Fruit fly (Drosophila melanogaster) whole organism, embryonic: ENCODE data around the gene Gr39a.
A peak's percentile ranks its signal among the peaks of the same experiment; 100 is the strongest.

Experiments used
- Asciz ChIP-seq: fragments of 200-800 bp; sonication (Bioruptor generic); optimal IDR thresholded peaks from 2 replicates; lab custom pipeline; 2017; ENCODE audit warnings: missing biosample characterization, mild to moderate bottlenecking, missing genetic modification characterization, missing genetic modification reagents
- Atf3 ChIP-seq: fragments of 200-800 bp; sonication (Bioruptor generic); optimal IDR thresholded peaks from 3 replicates; lab custom pipeline; 2016; ENCODE audit warnings: missing biosample characterization, missing genetic modification characterization
- B-H2 ChIP-seq: fragments of 200-800 bp; sonication (Bioruptor generic); optimal IDR thresholded peaks from 2 replicates; lab custom pipeline; 2018; ENCODE audit warnings: missing biosample characterization, mild to moderate bottlenecking, missing genetic modification characterization
- Blimp-1 ChIP-seq: fragments of 200-800 bp; sonication (Bioruptor generic); optimal IDR thresholded peaks from 3 replicates; lab custom pipeline; 2018; ENCODE audit warnings: missing biosample characterization, missing genetic modification characterization, mild to moderate bottlenecking, moderate library complexity, missing genetic modification reagents
- CG12155 ChIP-seq: fragments of 200-800 bp; sonication (Bioruptor generic); optimal IDR thresholded peaks from 3 replicates; lab custom pipeline; 2016; ENCODE audit warnings: missing biosample characterization, missing genetic modification characterization
- CG12219 ChIP-seq: fragments of 200-800 bp; sonication (Bioruptor generic); optimal IDR thresholded peaks from 3 replicates; lab custom pipeline; 2018; ENCODE audit warnings: missing biosample characterization, mild to moderate bottlenecking, missing genetic modification characterization
- CG14014 ChIP-seq: fragments of 200-800 bp; sonication (Bioruptor generic); IDR thresholded peaks from 2 replicates; pipeline ENCODE4 v1.3.6; 2022; ENCODE audit warnings: missing biosample characterization, missing genetic modification characterization
- CG14441 ChIP-seq: fragments of 200-800 bp; sonication (Bioruptor generic); IDR thresholded peaks from 2 replicates; pipeline ENCODE4 v1.3.6; 2022; ENCODE audit warnings: missing biosample characterization, missing genetic modification characterization
- CG16863 ChIP-seq: fragments of 200-800 bp; sonication (Bioruptor generic); optimal IDR thresholded peaks from 3 replicates; lab custom pipeline; 2016; ENCODE audit warnings: missing biosample characterization, missing genetic modification characterization
- CG17186 ChIP-seq: fragments of 200-800 bp; sonication (Bioruptor generic); optimal IDR thresholded peaks from 3 replicates; lab custom pipeline; 2017; ENCODE audit warnings: missing biosample characterization, missing genetic modification reagents, missing genetic modification characterization
- CG17328 ChIP-seq: fragments of 200-800 bp; sonication (Bioruptor generic); IDR thresholded peaks from 2 replicates; pipeline ENCODE4 v1.3.6; 2022; ENCODE audit warnings: missing biosample characterization, missing genetic modification characterization
- CG17359 ChIP-seq: fragments of 200-800 bp; sonication (Bioruptor generic); optimal IDR thresholded peaks from 3 replicates; lab custom pipeline; 2018; ENCODE audit warnings: missing biosample characterization, mild to moderate bottlenecking, missing genetic modification characterization, moderate library complexity
- CG17568 ChIP-seq: fragments of 200-800 bp; sonication (Bioruptor generic); optimal IDR thresholded peaks from 2 replicates; lab custom pipeline; 2018; ENCODE audit warnings: missing biosample characterization, mild to moderate bottlenecking, missing genetic modification characterization, moderate library complexity
- CG17912 ChIP-seq: fragments of 200-800 bp; sonication (Bioruptor generic); optimal IDR thresholded peaks from 2 replicates; lab custom pipeline; 2018; ENCODE audit warnings: missing biosample characterization, mild to moderate bottlenecking, missing genetic modification characterization
- CG1832 ChIP-seq: fragments of 200-800 bp; sonication (Bioruptor generic); optimal IDR thresholded peaks from 2 replicates; lab custom pipeline; 2017; ENCODE audit warnings: missing biosample characterization, mild to moderate bottlenecking, missing genetic modification characterization, inconsistent platforms
- CG18476 ChIP-seq: fragments of 200-800 bp; sonication (Bioruptor generic); optimal IDR thresholded peaks from 2 replicates; lab custom pipeline; 2016; ENCODE audit warnings: missing biosample characterization, mild to moderate bottlenecking, missing genetic modification characterization
- CG2129 ChIP-seq: fragments of 200-800 bp; sonication (Bioruptor generic); IDR thresholded peaks from 2 replicates; pipeline ENCODE4 v1.3.6; 2022; ENCODE audit warnings: missing biosample characterization, missing genetic modification characterization; ENCODE audit not compliant: partially characterized antibody
- CG4404 ChIP-seq: fragments of 200-800 bp; sonication (Bioruptor generic); IDR thresholded peaks from 2 replicates; pipeline ENCODE4 v1.3.6; 2022; ENCODE audit warnings: missing biosample characterization, missing genetic modification characterization
- CG4617 ChIP-seq: fragments of 200-800 bp; sonication (Bioruptor generic); optimal IDR thresholded peaks from 3 replicates; lab custom pipeline; 2016; ENCODE audit warnings: missing biosample characterization, missing genetic modification characterization, borderline replicate concordance
- CG4730 ChIP-seq: fragments of 200-800 bp; sonication (Bioruptor generic); IDR thresholded peaks from 2 replicates; pipeline ENCODE4 v1.3.6; 2022; ENCODE audit warnings: missing biosample characterization, missing genetic modification characterization
- CG6654 ChIP-seq: fragments of 200-800 bp; sonication (Bioruptor generic); optimal IDR thresholded peaks from 2 replicates; lab custom pipeline; 2017; ENCODE audit warnings: missing biosample characterization, mild to moderate bottlenecking, missing genetic modification characterization
- CG8944 ChIP-seq: fragments of 200-800 bp; sonication (Bioruptor generic); optimal IDR thresholded peaks from 3 replicates; lab custom pipeline; 2016; ENCODE audit warnings: missing biosample characterization, missing genetic modification characterization
- Dfd ChIP-seq, 2 experiments: fragments of >200 bp; optimal IDR thresholded peaks; 2 replicates each; lab custom pipeline; 2017; ENCODE audit warnings: missing biosample characterization in 2 of 2, missing genetic modification characterization in 2 of 2
- Doc2 ChIP-seq: fragments of 200-800 bp; sonication (Bioruptor generic); IDR thresholded peaks from 2 replicates; pipeline ENCODE4 v1.3.6; 2022; ENCODE audit warnings: missing biosample characterization, missing genetic modification characterization
- Doc3 ChIP-seq: fragments of 200-800 bp; sonication (Bioruptor generic); IDR thresholded peaks from 3 replicates; pipeline ENCODE4 v1.3.6; 2022; ENCODE audit warnings: missing biosample characterization, missing genetic modification characterization; ENCODE audit not compliant: partially characterized antibody
- Ets97D ChIP-seq: fragments of 200-800 bp; sonication (Bioruptor generic); optimal IDR thresholded peaks from 3 replicates; lab custom pipeline; 2016; ENCODE audit warnings: missing biosample characterization, missing genetic modification characterization
- Hmr ChIP-seq: fragments of 200-800 bp; sonication (Bioruptor generic); optimal IDR thresholded peaks from 3 replicates; lab custom pipeline; 2017; ENCODE audit warnings: mild to moderate bottlenecking, missing biosample characterization, missing genetic modification reagents, missing genetic modification characterization
- Nf-YC ChIP-seq: fragments of 200-800 bp; optimal IDR thresholded peaks from 3 replicates; lab custom pipeline; 2019; ENCODE audit warnings: missing biosample characterization, mild to moderate bottlenecking, missing genetic modification characterization, moderate library complexity
- Poxn ChIP-seq: fragments of 200-800 bp; sonication (Bioruptor generic); IDR thresholded peaks from 2 replicates; pipeline ENCODE4 v1.3.6; 2022; ENCODE audit warnings: missing biosample characterization, missing genetic modification characterization
- Xbp1 ChIP-seq: fragments of 200-800 bp; sonication (Bioruptor generic); optimal IDR thresholded peaks from 3 replicates; lab custom pipeline; 2016; ENCODE audit warnings: missing biosample characterization, mild to moderate bottlenecking, missing genetic modification characterization
- YL-1 ChIP-seq: fragments of 200-800 bp; sonication (Bioruptor generic); optimal IDR thresholded peaks from 3 replicates; lab custom pipeline; 2017; ENCODE audit warnings: missing biosample characterization, mild to moderate bottlenecking, missing genetic modification characterization
- cg ChIP-seq: fragments of 200-800 bp; sonication (Bioruptor generic); optimal IDR thresholded peaks from 3 replicates; lab custom pipeline; 2019; ENCODE audit warnings: missing biosample characterization, mild to moderate bottlenecking, missing genetic modification characterization, moderate library complexity
- crp ChIP-seq, 2 experiments: fragments of 200-800 bp; sonication (Bioruptor generic); optimal IDR thresholded peaks; 2 replicates in 1 of 2; 3 replicates in 1 of 2; lab custom pipeline; 2017; ENCODE audit warnings: missing biosample characterization in 2 of 2, missing genetic modification characterization in 2 of 2, mild to moderate bottlenecking in 1 of 2, moderate library complexity in 1 of 2
- dmrt99B ChIP-seq: fragments of 200-800 bp; sonication (Bioruptor generic); optimal IDR thresholded peaks from 2 replicates; lab custom pipeline; 2018; ENCODE audit warnings: missing biosample characterization, mild to moderate bottlenecking, missing genetic modification characterization, moderate library complexity
- esg ChIP-seq: fragments of 200-800 bp; sonication (Bioruptor generic); conservative IDR thresholded peaks from 2 replicates; pipeline ENCODE4 v1.3.6; 2022; ENCODE audit warnings: missing biosample characterization, missing genetic modification characterization
- fd96Cb ChIP-seq: fragments of 200-800 bp; sonication (Bioruptor generic); optimal IDR thresholded peaks from 2 replicates; lab custom pipeline; 2018; ENCODE audit warnings: missing biosample characterization, mild to moderate bottlenecking, missing genetic modification characterization, moderate library complexity
- grau ChIP-seq: fragments of 200-800 bp; optimal IDR thresholded peaks from 3 replicates; lab custom pipeline; 2019; ENCODE audit warnings: missing biosample characterization, mild to moderate bottlenecking, missing genetic modification characterization, moderate library complexity
- jigr1 ChIP-seq: fragments of 200-800 bp; sonication (Bioruptor generic); IDR thresholded peaks from 3 replicates; pipeline ENCODE4 v1.3.6; 2022; ENCODE audit warnings: missing biosample characterization, missing genetic modification characterization
- jing ChIP-seq: fragments of 200-800 bp; sonication (Bioruptor generic); optimal IDR thresholded peaks from 2 replicates; lab custom pipeline; 2018; ENCODE audit warnings: missing biosample characterization, mild to moderate bottlenecking, missing genetic modification characterization
- jumu ChIP-seq: fragments of 200-800 bp; sonication (Bioruptor generic); optimal IDR thresholded peaks from 3 replicates; lab custom pipeline; 2016; ENCODE audit warnings: missing biosample characterization, missing genetic modification characterization
- kni ChIP-seq: fragments of 200-800 bp; sonication (Bioruptor generic); optimal IDR thresholded peaks from 3 replicates; lab custom pipeline; 2017; ENCODE audit warnings: mild to moderate bottlenecking, missing biosample characterization, missing genetic modification reagents, missing genetic modification characterization
- lbe ChIP-seq: fragments of 200-800 bp; sonication (Bioruptor generic); optimal IDR thresholded peaks from 2 replicates; lab custom pipeline; 2016; ENCODE audit warnings: missing biosample characterization, mild to moderate bottlenecking, missing genetic modification characterization
- lilli ChIP-seq: fragments of 200-800 bp; sonication (Bioruptor generic); optimal IDR thresholded peaks from 3 replicates; lab custom pipeline; 2016; ENCODE audit warnings: missing biosample characterization, missing genetic modification characterization
- luna ChIP-seq: fragments of 200-800 bp; sonication (Bioruptor generic); optimal IDR thresholded peaks from 2 replicates; lab custom pipeline; 2016; ENCODE audit warnings: missing biosample characterization, missing genetic modification characterization
- mirr ChIP-seq: fragments of 200-800 bp; sonication (Bioruptor generic); optimal IDR thresholded peaks from 3 replicates; lab custom pipeline; 2018; ENCODE audit warnings: missing biosample characterization, mild to moderate bottlenecking, missing genetic modification characterization
- pros ChIP-seq: fragments of 200-800 bp; sonication (Bioruptor generic); optimal IDR thresholded peaks from 3 replicates; lab custom pipeline; 2019; ENCODE audit warnings: missing biosample characterization, mild to moderate bottlenecking, missing genetic modification characterization, moderate library complexity
- ssp ChIP-seq: fragments of 200-800 bp; sonication (Bioruptor generic); IDR thresholded peaks from 2 replicates; pipeline ENCODE4 v1.3.6; 2022; ENCODE audit warnings: missing biosample characterization, missing genetic modification characterization
- tll ChIP-seq, 2 experiments: fragments of 200-800 bp in 1 of 2; fragments of >200 bp in 1 of 2; sonication (Bioruptor generic) in 1 of 2; optimal IDR thresholded peaks; 2 replicates each; lab custom pipeline; 2017 to 2019; ENCODE audit warnings: missing biosample characterization in 2 of 2, missing genetic modification characterization in 2 of 2, mild to moderate bottlenecking in 1 of 2, moderate library complexity in 1 of 2
- zf30C ChIP-seq: fragments of 200-800 bp; sonication (Bioruptor generic); optimal IDR thresholded peaks from 3 replicates; lab custom pipeline; 2018; ENCODE audit warnings: missing biosample characterization, mild to moderate bottlenecking, missing genetic modification characterization

The Gr39a gene

DNA sequence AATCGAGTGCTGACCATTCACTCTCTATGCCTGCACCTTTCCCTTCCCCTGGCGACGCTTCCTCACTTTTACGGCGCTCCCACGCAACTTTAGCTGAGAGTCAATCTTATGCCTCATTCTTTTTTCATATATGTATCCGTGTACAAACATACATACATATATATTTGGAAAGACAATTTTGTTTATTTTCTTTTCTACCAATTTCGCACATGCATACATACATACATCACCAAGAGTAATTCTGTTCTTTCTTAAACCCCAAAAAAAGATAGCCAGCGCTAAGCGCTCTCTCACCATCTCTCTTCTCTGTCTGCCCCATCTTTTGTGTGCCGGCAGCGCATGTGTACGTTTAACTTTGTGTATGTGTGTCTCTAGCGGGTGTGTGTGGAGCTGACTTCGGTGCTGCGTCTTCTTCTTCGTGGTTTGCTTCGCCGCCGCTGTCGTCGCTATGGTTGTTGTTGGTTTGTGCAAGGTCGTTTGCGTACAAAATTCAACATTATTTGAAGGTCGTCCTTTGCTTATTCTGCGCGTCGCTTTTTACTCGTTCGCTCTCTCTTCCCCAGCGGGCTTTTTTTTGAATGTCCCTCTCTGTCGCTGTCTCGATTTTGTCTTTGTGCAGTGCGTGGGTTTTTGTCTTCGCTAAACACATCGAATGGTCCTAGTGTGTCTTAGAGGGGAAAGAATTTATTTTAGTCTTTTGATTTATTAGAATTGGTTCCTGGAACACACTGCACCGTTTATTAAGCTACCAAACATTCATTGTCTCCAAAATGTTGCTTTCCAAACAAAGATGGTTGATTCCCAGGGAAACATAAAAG lies 39.8 kb upstream of the Gr39a start (continued):
- peak; percentile 76 for TF ChIP-seq kni (GFP tag; lab: Kevin White, UChicago)
- no peak for TF ChIP-seq jing
- TF ChIP-seq CG12155, result peak; percentile 72
- TF ChIP-seq CG14014, result 0 out of 2 replicates have a peak, but pooled peaks have one; percentile 17
- TF ChIP-seq B-H2, result no peak
- no peak for TF ChIP-seq CG4730 (GFP tag; lab: Robert Waterston, UW)
- TF ChIP-seq CG4404 (GFP tag; lab: Robert Waterston, UW), result no peak
- no peak for TF ChIP-seq CG18476
- TF ChIP-seq tll (GFP tag; optimal IDR thresholded peaks at IDR 0.05; lab: Kevin White, UChicago), result peak in 1 of 2 experiments; percentile 25
- TF ChIP-seq Atf3 (GFP tag; lab: Kevin White, UChicago), result no peak
- no peak for TF ChIP-seq luna (GFP tag; lab: Kevin White, UChicago)
- TF ChIP-seq fd96Cb (tag; lab: Kevin White, UChicago), result no peak
- TF ChIP-seq Blimp-1 (GFP tag; lab: Kevin White, UChicago), result no peak
- no peak for TF ChIP-seq CG12219 (GFP tag; lab: Kevin White, UChicago)
- TF ChIP-seq CG14441 (GFP tag; lab: Robert Waterston, UW), result no peak
- no peak for TF ChIP-seq CG6654
- TF ChIP-seq Poxn (GFP tag; lab: Robert Waterston, UW), result no peak
- TF ChIP-seq Nf-YC (tag; lab: Kevin White, UChicago), result peak; percentile 59
- TF ChIP-seq cg, result peak; percentile 96
- TF ChIP-seq mirr, result peak; percentile 66
- no peak for TF ChIP-seq jigr1 (GFP tag; lab: Robert Waterston, UW)
- TF ChIP-seq CG17186, result no peak
- TF ChIP-seq CG1832 (GFP tag; lab: Kevin White, UChicago), result no peak
- TF ChIP-seq lbe (GFP tag; lab: Kevin White, UChicago), result peak; percentile 78
- no peak for TF ChIP-seq Doc3 (GFP tag; lab: Robert Waterston, UW)
- TF ChIP-seq Hmr (GFP tag; lab: Kevin White, UChicago), result no peak
- no peak for TF ChIP-seq CG17912 (GFP tag; lab: Kevin White, UChicago)
- no peak for TF ChIP-seq ssp (GFP tag; lab: Robert Waterston, UW)
- TF ChIP-seq CG4617 (GFP tag; lab: Kevin White, UChicago), result no peak
- no peak for TF ChIP-seq dmrt99B
- TF ChIP-seq CG17568 (GFP tag; lab: Kevin White, UChicago), result peak; percentile 20
- TF ChIP-seq pros (GFP tag; lab: Kevin White, UChicago), result peak; percentile 96
- no peak for TF ChIP-seq Ets97D
- TF ChIP-seq CG17359 (tag; lab: Kevin White, UChicago), result no peak
- TF ChIP-seq grau (tag; lab: Kevin White, UChicago), result no peak
- TF ChIP-seq Xbp1 (GFP tag; lab: Kevin White, UChicago), result no peak
- TF ChIP-seq lilli (GFP tag; lab: Kevin White, UChicago), result no peak
- TF ChIP-seq crp (GFP tag; optimal IDR thresholded peaks at IDR 0.05; lab: Kevin White, UChicago), result no peak
- no peak for TF ChIP-seq Doc2 (GFP tag; lab: Robert Waterston, UW)
- no peak for TF ChIP-seq YL-1 (GFP tag; lab: Kevin White, UChicago)
- TF ChIP-seq CG17328, result no peak
- no peak for TF ChIP-seq Asciz (GFP tag; lab: Kevin White, UChicago)
- no peak for TF ChIP-seq zf30C (GFP tag; lab: Kevin White, UChicago)
- no peak for TF ChIP-seq CG16863
- TF ChIP-seq jumu, result no peak
- no peak for TF ChIP-seq Dfd (GFP tag; optimal IDR thresholded peaks at IDR 0.05; lab: Kevin White, UChicago)
- no peak for TF ChIP-seq CG2129 (GFP tag; lab: Robert Waterston, UW)
- no peak for TF ChIP-seq CG8944 (GFP tag; lab: Kevin White, UChicago)
- no peak for TF ChIP-seq esg (GFP tag; lab: Robert Waterston, UW)
